Worm (Caenorhabditis elegans): Measurements from ENCODE around the gene srt-31.

srt-31 gene

DNA sequence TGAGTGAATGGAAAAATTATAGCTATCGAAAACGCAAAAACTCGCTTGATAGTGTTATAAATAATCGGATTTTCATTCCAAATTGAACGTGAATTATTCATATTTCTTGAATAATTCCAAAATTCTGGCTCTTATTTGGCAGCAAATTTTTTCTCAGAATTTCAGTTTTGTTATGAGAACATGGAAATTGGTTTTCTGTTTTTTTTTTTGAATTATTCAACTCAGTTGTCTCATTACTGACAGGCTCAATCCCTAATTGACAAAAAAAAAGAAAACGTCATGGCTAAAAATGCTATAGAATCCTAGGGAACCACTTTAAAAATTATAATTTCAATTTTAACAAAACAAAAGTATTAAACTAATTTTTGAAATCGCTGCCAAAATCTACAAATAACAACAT, 23.6 kb upstream of the srt-31 start, which contains the start of gene srh-35 (continued):
- TF ChIP-seq ceh-62 (tag; optimal IDR thresholded peaks at IDR 0.05) (no peak), mep-1 (tag; optimal IDR thresholded peaks at IDR 0.05) (no peak)

DNA sequence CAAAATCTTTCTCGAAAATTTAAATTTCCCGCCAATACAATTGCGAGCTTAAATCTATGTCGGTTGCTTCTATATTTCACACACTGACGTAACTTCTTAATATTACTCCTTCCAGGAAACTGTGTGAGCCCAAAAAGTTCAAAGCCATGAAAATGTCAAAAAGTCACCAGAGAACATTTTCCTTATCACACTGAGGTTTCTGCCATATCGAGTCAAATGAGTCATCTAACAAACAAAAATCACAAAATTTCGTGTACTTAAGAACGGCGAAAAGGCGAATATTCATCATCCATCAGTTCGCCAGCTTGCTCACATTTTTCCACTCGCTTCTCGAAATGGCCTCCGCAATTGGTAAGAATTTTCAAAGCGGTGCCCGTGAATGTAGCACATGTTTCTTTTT, 23.0 kb upstream of the srt-31 start, which contains the start of gene M02H5.8:
M02H5.8 (plus strand) TSS at position 297 of the 400 bp plus-strand sequence.
- TF ChIP-seq lin-38 (GFP tag; IDR thresholded peaks at IDR 0.05) (no peak), ZK546.5 (tag; optimal IDR thresholded peaks at IDR 0.05) (no peak), snpc-4 (tag; optimal IDR thresholded peaks at IDR 0.05) (no peak), lin-15B (tag; optimal IDR thresholded peaks at IDR 0.05) (no peak), nhr-48 (tag; optimal IDR thresholded peaks at IDR 0.05) (no peak), arid-1 (GFP tag; conservative IDR thresholded peaks at IDR 0.05) (no peak), ceh-82 (tag; optimal IDR thresholded peaks at IDR 0.05) (no peak), unc-130 (GFP tag; optimal IDR thresholded peaks at IDR 0.05) (no peak), gei-8 (GFP tag; optimal IDR thresholded peaks at IDR 0.05) (no peak), hlh-11 (tag; optimal IDR thresholded peaks at IDR 0.05) (peak; percentile 45), lin-39 (tag; optimal IDR thresholded peaks at IDR 0.05) (no peak), snpc-1.2 (GFP tag; IDR thresholded peaks at IDR 0.05) (no peak), hif-1 (tag; optimal IDR thresholded peaks at IDR 0.05) (no peak), nhr-6 (tag; optimal IDR thresholded peaks at IDR 0.05) (peak; percentile 11), daf-16 (GFP tag; optimal IDR thresholded peaks at IDR 0.05) (no peak), daf-16 (tag; optimal IDR thresholded peaks at IDR 0.05) (peak; percentile 47), egl-27 (tag; optimal IDR thresholded peaks at IDR 0.05) (no peak), nhr-41 (GFP tag; IDR thresholded peaks at IDR 0.05) (no peak), F44E2.7 (GFP tag; IDR thresholded peaks at IDR 0.05) (no peak), nhr-10 (tag; optimal IDR thresholded peaks at IDR 0.05) (no peak), F37D6.2 (tag; optimal IDR thresholded peaks at IDR 0.05) (no peak), Y105C5A.15 (GFP tag; IDR thresholded peaks at IDR 0.05) (no peak), aly-2 (tag; optimal IDR thresholded peaks at IDR 0.05) (no peak), lin-1 (GFP tag; IDR thresholded peaks at IDR 0.05) (no peak), nhr-42 (GFP tag; IDR thresholded peaks at IDR 0.05) (no peak), lir-3 (tag; optimal IDR thresholded peaks at IDR 0.05) (no peak), vab-7 (GFP tag; IDR thresholded peaks at IDR 0.05) (no peak), pqm-1 (tag; optimal IDR thresholded peaks at IDR 0.05) (peak; percentile 48), nhr-102 (tag; optimal IDR thresholded peaks at IDR 0.05) (no peak), nhr-28 (tag; optimal IDR thresholded peaks at IDR 0.05) (peak; percentile 69), ceh-20 (GFP tag; IDR thresholded peaks at IDR 0.05) (no peak), daf-19 (GFP tag; conservative IDR thresholded peaks at IDR 0.05) (no peak), daf-8 (GFP tag; IDR thresholded peaks at IDR 0.05) (no peak), dmd-6 (GFP tag; IDR thresholded peaks at IDR 0.05) (peak; percentile 76), ztf-7 (tag; optimal IDR thresholded peaks at IDR 0.05) (no peak), mdl-1 (tag; optimal IDR thresholded peaks at IDR 0.05) (no peak), madf-9 (GFP tag; conservative IDR thresholded peaks at IDR 0.05) (no peak), zag-1 (tag; optimal IDR thresholded peaks at IDR 0.05) (no peak), aha-1 (tag) (peak; percentile 94), php-3 (GFP tag; IDR thresholded peaks at IDR 0.05) (no peak), lsy-2 (tag; optimal IDR thresholded peaks at IDR 0.05) (no peak), spr-3 (GFP tag; optimal IDR thresholded peaks at IDR 0.05) (no peak), Y75B8A.6 (GFP tag; IDR thresholded peaks at IDR 0.05) (no peak)
